Fruit fly (Drosophila melanogaster): Measurements from ENCODE around the gene qua.

DNA sequence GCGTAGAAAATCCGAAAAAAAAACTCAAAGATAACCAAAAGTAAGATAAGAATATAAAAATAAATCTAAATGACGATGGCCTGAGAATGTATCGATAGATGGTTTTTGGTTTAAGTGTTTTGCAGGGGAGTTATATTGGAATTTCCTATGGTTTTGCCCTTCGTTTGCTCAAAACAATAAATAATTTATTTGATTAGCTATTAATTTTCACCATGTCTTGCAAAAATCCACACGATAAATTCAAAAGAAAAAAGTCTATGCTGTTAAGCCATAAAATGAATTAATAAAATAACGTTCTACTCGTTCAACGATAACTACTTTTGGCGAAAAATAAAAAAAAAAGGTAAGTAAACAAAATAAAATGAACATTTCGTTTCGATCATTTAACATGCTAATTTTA is 49.9 kb downstream of the qua start:
- TF ChIP-seq Aef1 (GFP tag; IDR thresholded peaks at IDR 0.05) (no peak), CG6654 (GFP tag; optimal IDR thresholded peaks at IDR 0.05) (no peak), Nf-YC (tag; optimal IDR thresholded peaks at IDR 0.05) (no peak), da (GFP tag; optimal IDR thresholded peaks at IDR 0.05) (no peak), CG30020 (tag; optimal IDR thresholded peaks at IDR 0.05) (no peak), TFAM (GFP tag; optimal IDR thresholded peaks at IDR 0.05) (no peak), sqz (GFP tag; optimal IDR thresholded peaks at IDR 0.05) (no peak), Jarid2 (GFP tag; optimal IDR thresholded peaks at IDR 0.05) (no peak), kni (GFP tag; optimal IDR thresholded peaks at IDR 0.05) (no peak), CG13123 (GFP tag; optimal IDR thresholded peaks at IDR 0.05) (no peak), sens (GFP tag) (peak; percentile 22), CG11723 (GFP tag; optimal IDR thresholded peaks at IDR 0.05) (no peak), zf30C (GFP tag; optimal IDR thresholded peaks at IDR 0.05) (no peak), CG3838 (GFP tag; optimal IDR thresholded peaks at IDR 0.05) (no peak)
